Worm (Caenorhabditis elegans): ENCODE data around the gene C06H2.7.

DNA sequence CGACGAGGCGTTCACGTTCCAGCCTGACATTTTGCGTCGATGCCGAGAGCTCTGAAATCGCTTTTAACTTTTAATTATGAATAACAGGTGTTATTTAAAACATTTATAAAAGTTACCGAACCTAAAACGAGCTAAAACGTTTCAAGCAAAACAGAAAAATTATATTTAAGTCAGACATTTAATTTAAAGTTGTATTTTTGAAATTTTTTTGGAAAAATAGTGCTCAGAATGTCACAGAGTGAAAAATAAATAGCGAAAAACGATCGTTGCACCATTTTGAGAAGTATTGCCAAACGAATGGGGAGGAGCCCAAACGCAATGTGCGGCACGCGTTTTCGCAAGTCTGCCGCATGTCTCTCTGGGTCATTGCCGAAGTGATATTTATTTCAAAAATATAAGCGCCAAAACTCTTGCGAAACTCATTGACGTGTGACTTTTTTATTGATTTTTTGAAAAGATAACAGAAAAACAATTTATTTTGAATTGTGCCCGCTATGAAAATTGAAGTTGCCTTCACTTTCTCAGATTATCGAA lies 31.5 kb downstream of the C06H2.7 start, which contains the start of gene erfa-3:
- TF ChIP-seq mdl-1 (tag; optimal IDR thresholded peaks at IDR 0.05) (no peak), nhr-76 (tag; optimal IDR thresholded peaks at IDR 0.05) (no peak), nhr-28 (tag; optimal IDR thresholded peaks at IDR 0.05) (peak; percentile 48), gei-8 (GFP tag; optimal IDR thresholded peaks at IDR 0.05) (no peak), egl-27 (tag; optimal IDR thresholded peaks at IDR 0.05) (no peak), nhr-111 (GFP tag; optimal IDR thresholded peaks at IDR 0.05) (no peak), lsy-2 (tag; optimal IDR thresholded peaks at IDR 0.05) (peak in 1 of 2 experiments; percentile 73), dve-1 (tag; optimal IDR thresholded peaks at IDR 0.05; ENCODE audit: insufficient read depth) (peak; percentile 77), unc-62 (GFP tag; optimal IDR thresholded peaks at IDR 0.05 in 1 of 2) (peak in 1 of 2 experiments; percentile 34), unc-62 (tag; optimal IDR thresholded peaks at IDR 0.05) (no peak), nhr-77 (tag; optimal IDR thresholded peaks at IDR 0.05) (no peak), ama-1 (optimal IDR thresholded peaks at IDR 0.05) (no peak), ceh-20 (GFP tag; IDR thresholded peaks at IDR 0.05) (0 out of 2 replicates have a peak, but pooled peaks have one; percentile 13), pha-4 (GFP tag; IDR thresholded peaks at IDR 0.05) (peak; percentile 36; the same call in 1 of the 2 replicates), pha-4 (tag; optimal IDR thresholded peaks at IDR 0.05) (no peak), tag-97 (GFP tag; IDR thresholded peaks at IDR 0.05) (no peak)

All from whole organism, L4 larva.